Fruit fly (Drosophila melanogaster) whole organism, embryonic: ENCODE results near the gene CSN6.

Experiments used
- CG11093 ChIP-seq: fragments of 200-800 bp; sonication (Bioruptor generic); IDR thresholded peaks from 3 replicates; pipeline ENCODE4 v1.3.6; 2022; ENCODE audit warnings: missing biosample characterization, missing genetic modification characterization
- CG12769 ChIP-seq: fragments of 200-800 bp; sonication (Bioruptor generic); optimal IDR thresholded peaks from 2 replicates; lab custom pipeline; 2019; ENCODE audit warnings: missing biosample characterization, mild to moderate bottlenecking, missing genetic modification characterization, moderate library complexity
- CG13624 ChIP-seq: fragments of 200-800 bp; sonication (Bioruptor generic); optimal IDR thresholded peaks from 2 replicates; lab custom pipeline; 2016; ENCODE audit warnings: missing biosample characterization, missing genetic modification characterization
- CG15073 ChIP-seq: fragments of 200-800 bp; sonication (Bioruptor generic); optimal IDR thresholded peaks from 2 replicates; lab custom pipeline; 2016; ENCODE audit warnings: missing biosample characterization, missing genetic modification characterization
- CG1529 ChIP-seq: fragments of 200-800 bp; sonication (Bioruptor generic); optimal IDR thresholded peaks from 3 replicates; lab custom pipeline; 2018; ENCODE audit warnings: missing biosample characterization, missing genetic modification characterization
- CG15514 ChIP-seq: fragments of 200-800 bp; sonication (Bioruptor generic); optimal IDR thresholded peaks from 3 replicates; lab custom pipeline; 2017; ENCODE audit warnings: missing biosample characterization, missing genetic modification characterization, mild to moderate bottlenecking, moderate library complexity, missing genetic modification reagents
- CG18476 ChIP-seq: fragments of 200-800 bp; sonication (Bioruptor generic); optimal IDR thresholded peaks from 2 replicates; lab custom pipeline; 2016; ENCODE audit warnings: missing biosample characterization, mild to moderate bottlenecking, missing genetic modification characterization
- CG2116 ChIP-seq: fragments of 200-800 bp; sonication (Bioruptor generic); optimal IDR thresholded peaks from 3 replicates; lab custom pipeline; 2018; ENCODE audit warnings: missing biosample characterization, mild to moderate bottlenecking, missing genetic modification characterization
- CG2712 ChIP-seq: fragments of 200-800 bp; optimal IDR thresholded peaks from 3 replicates; lab custom pipeline; 2019; ENCODE audit warnings: missing biosample characterization, mild to moderate bottlenecking, missing genetic modification characterization, moderate library complexity
- CG33213 ChIP-seq: fragments of 200-800 bp; sonication (Bioruptor generic); optimal IDR thresholded peaks from 3 replicates; lab custom pipeline; 2016; ENCODE audit warnings: missing biosample characterization, missing genetic modification characterization
- CG4360 ChIP-seq: fragments of 200-800 bp; sonication (Bioruptor generic); IDR thresholded peaks from 2 replicates; pipeline ENCODE4 v1.3.6; 2022; ENCODE audit warnings: missing biosample characterization, missing genetic modification characterization
- CG5245 ChIP-seq: fragments of 200-800 bp; sonication (Bioruptor generic); optimal IDR thresholded peaks from 3 replicates; lab custom pipeline; 2016; ENCODE audit warnings: missing biosample characterization, missing genetic modification characterization
- CG6254 ChIP-seq: fragments of 200-800 bp; sonication (Bioruptor generic); optimal IDR thresholded peaks from 3 replicates; lab custom pipeline; 2017; ENCODE audit warnings: mild to moderate bottlenecking, missing biosample characterization, missing genetic modification reagents, missing genetic modification characterization
- CG7556 ChIP-seq: fragments of 200-800 bp; sonication (Bioruptor generic); optimal IDR thresholded peaks from 2 replicates; lab custom pipeline; 2017; ENCODE audit warnings: missing biosample characterization, mild to moderate bottlenecking, missing genetic modification characterization
- Camta ChIP-seq: fragments of 200-800 bp; sonication (Bioruptor generic); optimal IDR thresholded peaks from 2 replicates; lab custom pipeline; 2016; ENCODE audit warnings: missing biosample characterization, missing genetic modification characterization
- CoRest ChIP-seq: fragments of 200-800 bp; sonication (Bioruptor generic); optimal IDR thresholded peaks from 3 replicates; lab custom pipeline; 2018; ENCODE audit warnings: missing biosample characterization, mild to moderate bottlenecking, missing genetic modification characterization, moderate library complexity
- Deaf1 ChIP-seq: fragments of 200-800 bp; optimal IDR thresholded peaks from 3 replicates; lab custom pipeline; 2019; ENCODE audit warnings: missing biosample characterization, mild to moderate bottlenecking, missing genetic modification characterization, moderate library complexity
- Dip2 ChIP-seq: fragments of 200-800 bp; sonication (Bioruptor generic); IDR thresholded peaks from 2 replicates; pipeline ENCODE4 v1.3.6; 2022; ENCODE audit warnings: missing biosample characterization, missing genetic modification characterization
- Dll ChIP-seq: fragments of 200-800 bp; sonication (Bioruptor generic); IDR thresholded peaks from 4 replicates; pipeline ENCODE4 v1.3.6; 2022; ENCODE audit warnings: missing biosample characterization, missing genetic modification characterization; ENCODE audit not compliant: partially characterized antibody
- ERR ChIP-seq: fragments of 200-800 bp; sonication (Bioruptor generic); optimal IDR thresholded peaks from 2 replicates; lab custom pipeline; 2016; ENCODE audit warnings: missing biosample characterization, missing genetic modification characterization
- Eip74EF ChIP-seq, 2 experiments: fragments of 200-800 bp in 1 of 2; fragments of >200 bp in 1 of 2; sonication (Bioruptor generic) in 1 of 2; optimal IDR thresholded peaks; 2 replicates each; lab custom pipeline; 2017 to 2019; ENCODE audit warnings: missing biosample characterization in 2 of 2, missing genetic modification characterization in 2 of 2, mild to moderate bottlenecking in 1 of 2, moderate library complexity in 1 of 2
- Fer2 ChIP-seq: fragments of 200-800 bp; sonication (Bioruptor generic); optimal IDR thresholded peaks from 2 replicates; lab custom pipeline; 2018; ENCODE audit warnings: missing biosample characterization, mild to moderate bottlenecking, missing genetic modification characterization, moderate library complexity
- HLH3B ChIP-seq: fragments of 200-800 bp; sonication (Bioruptor generic); IDR thresholded peaks from 2 replicates; pipeline ENCODE4 v1.3.6; 2022; ENCODE audit warnings: missing biosample characterization, missing genetic modification characterization
- Hr39 ChIP-seq: fragments of >200 bp; optimal IDR thresholded peaks from 2 replicates; lab custom pipeline; 2017
- Hr78 ChIP-seq, 2 experiments: fragments of 200-800 bp in 1 of 2; fragments of >200 bp in 1 of 2; sonication (Bioruptor generic) in 1 of 2; optimal IDR thresholded peaks; 2 replicates each; lab custom pipeline; 2017 to 2019; ENCODE audit warnings: missing biosample characterization in 2 of 2, missing genetic modification characterization in 2 of 2, mild to moderate bottlenecking in 1 of 2, moderate library complexity in 1 of 2
- Lpt ChIP-seq: fragments of >200 bp; optimal IDR thresholded peaks from 2 replicates; lab custom pipeline; 2018; ENCODE audit warnings: missing biosample characterization, missing genetic modification characterization
- MTF-1 ChIP-seq: fragments of 200-800 bp; sonication (Bioruptor generic); optimal IDR thresholded peaks from 2 replicates; lab custom pipeline; 2018; ENCODE audit warnings: missing biosample characterization, mild to moderate bottlenecking, missing genetic modification characterization, borderline replicate concordance
- NFAT ChIP-seq: fragments of 200-800 bp; sonication (Bioruptor generic); IDR thresholded peaks from 2 replicates; pipeline ENCODE4 v1.3.6; 2022; ENCODE audit warnings: missing biosample characterization, missing genetic modification characterization
- Nf-YC ChIP-seq: fragments of 200-800 bp; optimal IDR thresholded peaks from 3 replicates; lab custom pipeline; 2019; ENCODE audit warnings: missing biosample characterization, mild to moderate bottlenecking, missing genetic modification characterization, moderate library complexity
- Oli ChIP-seq: fragments of 200-800 bp; sonication (Bioruptor generic); optimal IDR thresholded peaks from 2 replicates; lab custom pipeline; 2018; ENCODE audit warnings: missing biosample characterization, mild to moderate bottlenecking, missing genetic modification characterization, moderate library complexity
- Ssrp ChIP-seq: fragments of 200-800 bp; sonication (Bioruptor generic); optimal IDR thresholded peaks from 2 replicates; lab custom pipeline; 2018; ENCODE audit warnings: missing biosample characterization, mild to moderate bottlenecking, missing genetic modification characterization, moderate library complexity
- ara ChIP-seq: fragments of 200-800 bp; sonication (Bioruptor generic); IDR thresholded peaks from 2 replicates; pipeline ENCODE4 v1.3.6; 2022; ENCODE audit warnings: missing biosample characterization, missing genetic modification characterization
- br ChIP-seq: fragments of >200 bp; optimal IDR thresholded peaks from 2 replicates; lab custom pipeline; 2017
- chinmo ChIP-seq: fragments of 200-800 bp; sonication (Bioruptor generic); IDR thresholded peaks from 4 replicates; pipeline ENCODE4 v1.3.6; 2022; ENCODE audit warnings: missing biosample characterization, missing genetic modification characterization; ENCODE audit not compliant: partially characterized antibody
- dpn ChIP-seq, 2 experiments: fragments of 200-800 bp; sonication (Bioruptor generic); optimal IDR thresholded peaks; 3 replicates each; lab custom pipeline; 2016; ENCODE audit warnings: missing biosample characterization in 2 of 2, missing genetic modification characterization in 2 of 2
- ftz-f1 ChIP-seq: fragments of 200-800 bp; sonication (Bioruptor generic); optimal IDR thresholded peaks from 2 replicates; lab custom pipeline; 2016; ENCODE audit warnings: missing biosample characterization, missing genetic modification characterization
- gem ChIP-seq: fragments of 200-800 bp; sonication (Bioruptor generic); optimal IDR thresholded peaks from 2 replicates; lab custom pipeline; 2019; ENCODE audit warnings: missing biosample characterization, mild to moderate bottlenecking, missing genetic modification characterization, moderate library complexity
- grau ChIP-seq: fragments of 200-800 bp; optimal IDR thresholded peaks from 3 replicates; lab custom pipeline; 2019; ENCODE audit warnings: missing biosample characterization, mild to moderate bottlenecking, missing genetic modification characterization, moderate library complexity
- ind ChIP-seq: fragments of 200-800 bp; sonication (Bioruptor generic); optimal IDR thresholded peaks from 3 replicates; lab custom pipeline; 2016; ENCODE audit warnings: missing biosample characterization, missing genetic modification characterization
- jing ChIP-seq: fragments of 200-800 bp; sonication (Bioruptor generic); optimal IDR thresholded peaks from 2 replicates; lab custom pipeline; 2018; ENCODE audit warnings: missing biosample characterization, mild to moderate bottlenecking, missing genetic modification characterization
- kay ChIP-seq: fragments of 200-800 bp; sonication (Bioruptor generic); optimal IDR thresholded peaks from 2 replicates; lab custom pipeline; 2016; ENCODE audit warnings: missing biosample characterization, missing genetic modification characterization
- ken ChIP-seq: fragments of 200-800 bp; sonication (Bioruptor generic); IDR thresholded peaks from 3 replicates; pipeline ENCODE4 v1.3.6; 2022; ENCODE audit warnings: missing biosample characterization, missing genetic modification characterization
- nau ChIP-seq: fragments of 200-800 bp; sonication (Bioruptor generic); optimal IDR thresholded peaks from 3 replicates; lab custom pipeline; 2017; ENCODE audit warnings: missing biosample characterization, mild to moderate bottlenecking, missing genetic modification characterization, missing genetic modification reagents
- nmo ChIP-seq: fragments of 200-800 bp; sonication (Bioruptor generic); optimal IDR thresholded peaks from 2 replicates; lab custom pipeline; 2018; ENCODE audit warnings: missing biosample characterization, mild to moderate bottlenecking, missing genetic modification characterization, moderate library complexity
- odd ChIP-seq: fragments of 200-800 bp; sonication (Bioruptor generic); optimal IDR thresholded peaks from 2 replicates; lab custom pipeline; 2017; ENCODE audit warnings: missing biosample characterization, mild to moderate bottlenecking, missing genetic modification characterization
- org-1 ChIP-seq: fragments of 200-800 bp; sonication (Bioruptor generic); optimal IDR thresholded peaks from 2 replicates; lab custom pipeline; 2017; ENCODE audit warnings: missing biosample characterization, missing genetic modification characterization
- row ChIP-seq: fragments of 200-800 bp; sonication (Bioruptor generic); IDR thresholded peaks from 3 replicates; pipeline ENCODE4 v1.3.6; 2022; ENCODE audit warnings: missing biosample characterization, missing genetic modification characterization
- stwl ChIP-seq: fragments of 200-800 bp; sonication (Bioruptor generic); optimal IDR thresholded peaks from 3 replicates; lab custom pipeline; 2018; ENCODE audit warnings: missing biosample characterization, mild to moderate bottlenecking, missing genetic modification characterization, moderate library complexity
- trem ChIP-seq: fragments of 200-800 bp; optimal IDR thresholded peaks from 3 replicates; lab custom pipeline; 2019; ENCODE audit warnings: missing biosample characterization, mild to moderate bottlenecking, missing genetic modification characterization, moderate library complexity
- vvl ChIP-seq: fragments of 200-800 bp; sonication (Bioruptor generic); IDR thresholded peaks from 2 replicates; pipeline ENCODE4 v1.3.6; 2022; ENCODE audit warnings: missing biosample characterization, missing genetic modification characterization

Gene CSN6

dm6 chr3R:22590668-22591275 lies 10.2 kb downstream of the CSN6 start (continued):
- TF ChIP-seq CG12769 (tag; lab: Kevin White, UChicago) (no peak), ara (GFP tag; lab: Robert Waterston, UW) (no peak; the same call in 1 of the 2 replicates), CoRest (tag; lab: Kevin White, UChicago) (peak; percentile 72), nau (GFP tag; lab: Kevin White, UChicago) (peak; percentile 20), vvl (peak; percentile 12; the same call in 1 of the 2 replicates), ftz-f1 (GFP tag; lab: Kevin White, UChicago) (no peak), gem (tag; lab: Kevin White, UChicago) (peak; percentile 85), CG4360 (GFP tag; lab: Robert Waterston, UW) (peak; percentile 40; the same call in 1 of the 2 replicates), CG2116 (GFP tag; lab: Kevin White, UChicago) (peak; percentile 39), Deaf1 (no peak), CG7556 (GFP tag; lab: Kevin White, UChicago) (peak; percentile 82), org-1 (GFP tag; lab: Kevin White, UChicago) (peak; percentile 64), Hr78 (GFP tag; optimal IDR thresholded peaks at IDR 0.05; lab: Kevin White, UChicago) (peak in 1 of 2 experiments; percentile 38), CG2712 (tag; lab: Kevin White, UChicago) (peak; percentile 83), Oli (tag; lab: Kevin White, UChicago) (peak; percentile 82), CG1529 (GFP tag; lab: Kevin White, UChicago) (peak; percentile 71), chinmo (GFP tag; lab: Robert Waterston, UW) (peak; percentile 51; the same call in 1 of the 4 replicates), Lpt (no peak), CG18476 (peak; percentile 37), Hr39 (lab: Kevin White, UChicago) (no peak), CG15514 (no peak), jing (GFP tag; lab: Kevin White, UChicago) (peak; percentile 5), odd (peak; percentile 61), ken (GFP tag; lab: Robert Waterston, UW) (0 out of 3 replicates have a peak, but pooled peaks have one; percentile 55), NFAT (GFP tag; lab: Robert Waterston, UW) (no peak), CG11093 (GFP tag; lab: Robert Waterston, UW) (no peak), CG5245 (GFP tag; lab: Kevin White, UChicago) (no peak), Fer2 (tag; lab: Kevin White, UChicago) (no peak), Eip74EF (GFP tag; optimal IDR thresholded peaks at IDR 0.05; lab: Kevin White, UChicago) (peak in 1 of 2 experiments; percentile 66), CG13624 (GFP tag; lab: Kevin White, UChicago) (no peak), ind (peak; percentile 18), CG33213 (peak; percentile 18), CG6254 (peak; percentile 69), dpn (GFP tag; optimal IDR thresholded peaks at IDR 0.05; lab: Kevin White, UChicago) (peak; percentile 16 to 27), HLH3B (GFP tag; lab: Robert Waterston, UW) (peak; percentile 22; the same call in 1 of the 2 replicates), Camta (GFP tag; lab: Kevin White, UChicago) (peak; percentile 39), trem (tag; lab: Kevin White, UChicago) (peak; percentile 52), MTF-1 (GFP tag; lab: Kevin White, UChicago) (peak; percentile 49), grau (tag; lab: Kevin White, UChicago) (peak; percentile 69), br (lab: Kevin White, UChicago) (no peak), stwl (no peak), CG15073 (GFP tag; lab: Kevin White, UChicago) (no peak), ERR (GFP tag; lab: Kevin White, UChicago) (no peak), Dip2 (no peak), Ssrp (tag; lab: Kevin White, UChicago) (peak; percentile 86), nmo (peak; percentile 86), Dll (GFP tag; lab: Robert Waterston, UW) (no peak), row (peak; percentile 81), Nf-YC (tag; lab: Kevin White, UChicago) (no peak), kay (GFP tag; lab: Kevin White, UChicago) (peak; percentile 25)
